Worm (Caenorhabditis elegans) whole organism, L3 larva: ENCODE results near the gene lpd-7.

Experiments
- mdl-1 ChIP-seq: fragments of 150-350 bp; optimal IDR thresholded peaks from 2 replicates; lab custom pipeline; 2014; ENCODE audit warnings: missing biosample characterization, missing genetic modification characterization
- nhr-12 ChIP-seq: fragments of 150-350 bp; optimal IDR thresholded peaks from 2 replicates; lab custom pipeline; 2014; ENCODE audit warnings: missing biosample characterization, missing genetic modification characterization
- snpc-4 ChIP-seq: fragments of 150-350 bp; optimal IDR thresholded peaks from 2 replicates; lab custom pipeline; 2014; ENCODE audit warnings: missing biosample characterization, missing genetic modification characterization

ce11 chrIII:7530108-7530507, 43.0 kb upstream of the lpd-7 start:
- TF ChIP-seq snpc-4 (tag; lab: Kevin White, UChicago) (no peak), mdl-1 (tag; lab: Kevin White, UChicago) (no peak), nhr-12 (tag; lab: Kevin White, UChicago) (no peak)
